Worm (Caenorhabditis elegans) whole organism, early embryonic: ENCODE results near the gene R04D3.4.
A peak's percentile ranks its signal among the peaks of the same experiment; 100 is the strongest.

ENCODE experiments used
- B0310.2 ChIP-seq: sonication (generic microtip); optimal IDR thresholded peaks from 2 replicates; lab custom pipeline; 2016; ENCODE audit warnings: mild to moderate bottlenecking, missing genetic modification characterization, missing compliant biosample characterization
- F13C5.2 ChIP-seq: sonication (generic microtip); optimal IDR thresholded peaks from 2 replicates; lab custom pipeline; 2017; ENCODE audit warnings: mild to moderate bottlenecking, missing genetic modification characterization, inconsistent platforms, missing compliant biosample characterization
- aly-1 ChIP-seq: sonication (generic microtip); optimal IDR thresholded peaks from 2 replicates; lab custom pipeline; 2016; ENCODE audit warnings: missing genetic modification characterization, missing compliant biosample characterization
- ama-1 ChIP-seq: fragments of 150-350 bp; optimal IDR thresholded peaks from 2 replicates; lab custom pipeline; 2014
- ceh-13 ChIP-seq: fragments of 200-800 bp; sonication (Bioruptor generic); optimal IDR thresholded peaks from 2 replicates; lab custom pipeline; 2018; ENCODE audit warnings: mild to moderate bottlenecking, missing genetic modification characterization, missing compliant biosample characterization
- ceh-36 ChIP-seq: sonication (generic microtip); optimal IDR thresholded peaks from 2 replicates; lab custom pipeline; 2016; ENCODE audit warnings: missing genetic modification characterization, inconsistent platforms, missing compliant biosample characterization
- ets-7 ChIP-seq: sonication (generic microtip); optimal IDR thresholded peaks from 2 replicates; lab custom pipeline; 2016; ENCODE audit warnings: missing genotype, missing genetic modification characterization, missing compliant biosample characterization
- flt-1 ChIP-seq: fragments of 200-800 bp; sonication (Bioruptor generic); IDR thresholded peaks from 2 replicates; pipeline ENCODE4 v1.3.6; 2022; ENCODE audit warnings: missing genetic modification characterization, missing compliant biosample characterization
- hmbx-1 ChIP-seq: sonication (generic microtip); optimal IDR thresholded peaks from 2 replicates; lab custom pipeline; 2016; ENCODE audit warnings: mild to moderate bottlenecking, missing genetic modification characterization, missing compliant biosample characterization
- hmg-4 ChIP-seq: fragments of 200-800 bp; sonication (Bioruptor generic); optimal IDR thresholded peaks from 2 replicates; lab custom pipeline; 2018; ENCODE audit warnings: mild to moderate bottlenecking, missing genetic modification characterization, missing compliant biosample characterization
- hnd-1 ChIP-seq: sonication (generic microtip); optimal IDR thresholded peaks from 2 replicates; lab custom pipeline; 2016; ENCODE audit warnings: missing genetic modification characterization, missing compliant biosample characterization
- pes-1 ChIP-seq: fragments of 200-800 bp; sonication (Bioruptor generic); IDR thresholded peaks from 2 replicates; pipeline ENCODE4 v1.3.6; 2022; ENCODE audit warnings: missing genetic modification reagents, missing genetic modification characterization, missing compliant biosample characterization
- scrt-1 ChIP-seq: fragments of 200-800 bp; sonication (Bioruptor generic); IDR thresholded peaks from 2 replicates; pipeline ENCODE4 v1.3.6; 2022; ENCODE audit warnings: missing genetic modification characterization, missing compliant biosample characterization
- sea-1 ChIP-seq: fragments of 200-800 bp; sonication (Bioruptor generic); conservative IDR thresholded peaks from 2 replicates; pipeline ENCODE4 v1.3.6; 2022; ENCODE audit warnings: missing genetic modification characterization, missing compliant biosample characterization
- tbx-11 ChIP-seq: fragments of 200-800 bp; sonication (Bioruptor generic); IDR thresholded peaks from 2 replicates; pipeline ENCODE4 v1.3.6; 2022; ENCODE audit warnings: missing genetic modification characterization, missing compliant biosample characterization
- tbx-37 ChIP-seq: fragments of 200-800 bp; sonication (Bioruptor generic); conservative IDR thresholded peaks from 2 replicates; pipeline ENCODE4 v1.3.6; 2022; ENCODE audit warnings: missing genetic modification reagents, missing genetic modification characterization, missing compliant biosample characterization
- tra-4 ChIP-seq: sonication (generic microtip); optimal IDR thresholded peaks from 2 replicates; lab custom pipeline; 2017; ENCODE audit warnings: missing genetic modification characterization, missing compliant biosample characterization

The R04D3.4 gene

ce11 chrX:13288715-13289114 lies at the start of gene R04D3.4:
R04D3.4 (minus strand) TSS chrX:13288815.
- TF ChIP-seq tbx-11 (GFP tag; lab: Robert Waterston, UW) = no peak
- TF ChIP-seq hmg-4 (GFP tag; lab: Kevin White, UChicago) = no peak

- TF ChIP-seq tbx-37 (GFP tag; lab: Robert Waterston, UW) (no peak), sea-1 (GFP tag; lab: Robert Waterston, UW) (no peak), scrt-1 (GFP tag; lab: Robert Waterston, UW) (no peak), ceh-13 (no peak), tbx-11 (GFP tag; lab: Robert Waterston, UW) (no peak), pes-1 (no peak), tra-4 (tag; lab: Kevin White, UChicago) (no peak), F13C5.2 (tag; lab: Kevin White, UChicago) (no peak), hmg-4 (GFP tag; lab: Kevin White, UChicago) (no peak), ama-1 (lab: Kevin White, UChicago) (no peak), hnd-1 (tag; lab: Kevin White, UChicago) (no peak)
These were observed 49.1 kb upstream of the R04D3.4 start, which contains the start of gene ptr-24 for ce11 chrX:13337728-13338127. ptr-24 (plus strand) TSS chrX:13338028.

- TF ChIP-seq flt-1 (GFP tag; lab: Robert Waterston, UW) (no peak), ets-7 (tag; lab: Kevin White, UChicago) (no peak), tra-4 (tag; lab: Kevin White, UChicago) (no peak), aly-1 (tag; lab: Kevin White, UChicago) (no peak), hmg-4 (GFP tag; lab: Kevin White, UChicago) (no peak), ceh-13 (no peak), tbx-11 (GFP tag; lab: Robert Waterston, UW) (no peak), hnd-1 (tag; lab: Kevin White, UChicago) (no peak), pes-1 (no peak), hmbx-1 (tag; lab: Kevin White, UChicago) (no peak), scrt-1 (GFP tag; lab: Robert Waterston, UW) (no peak), B0310.2 (tag; lab: Kevin White, UChicago) (no peak), tbx-37 (GFP tag; lab: Robert Waterston, UW) (no peak), sea-1 (GFP tag; lab: Robert Waterston, UW) (no peak), F13C5.2 (tag; lab: Kevin White, UChicago) (no peak), ama-1 (lab: Kevin White, UChicago) (no peak), ceh-36 (tag; lab: Kevin White, UChicago) (no peak)
These were observed 48.4 kb upstream of the R04D3.4 start for ce11 chrX:13337000-13337399.

- TF ChIP-seq tra-4 (tag; lab: Kevin White, UChicago) (no peak), aly-1 (tag; lab: Kevin White, UChicago) (no peak), tbx-11 (GFP tag; lab: Robert Waterston, UW) (no peak), flt-1 (GFP tag; lab: Robert Waterston, UW) (no peak), scrt-1 (GFP tag; lab: Robert Waterston, UW) (no peak), ceh-36 (tag; lab: Kevin White, UChicago) (no peak), sea-1 (GFP tag; lab: Robert Waterston, UW) (no peak), ets-7 (tag; lab: Kevin White, UChicago) (no peak), hnd-1 (tag; lab: Kevin White, UChicago) (no peak), hmg-4 (GFP tag; lab: Kevin White, UChicago) (no peak), ama-1 (lab: Kevin White, UChicago) (no peak)
These were observed 45.2 kb upstream of the R04D3.4 start, which contains the start of gene F46G10.4 for ce11 chrX:13333835-13334234. F46G10.4 (plus strand) TSS chrX:13334046.

ce11 chrX:13331386-13331785 lies 42.8 kb upstream of the R04D3.4 start, which contains the start of gene sir-2.3:
sir-2.3 (plus strand) TSS chrX:13331686.
- TF ChIP-seq hmg-4 (GFP tag; lab: Kevin White, UChicago) (no peak), F13C5.2 (tag; lab: Kevin White, UChicago) (no peak), flt-1 (GFP tag; lab: Robert Waterston, UW) (no peak), tbx-37 (GFP tag; lab: Robert Waterston, UW) (no peak), tra-4 (tag; lab: Kevin White, UChicago) (no peak), ceh-13 (no peak), ets-7 (tag; lab: Kevin White, UChicago) (no peak), hmbx-1 (tag; lab: Kevin White, UChicago) (no peak), ama-1 (lab: Kevin White, UChicago) (no peak), scrt-1 (GFP tag; lab: Robert Waterston, UW) (no peak), tbx-11 (GFP tag; lab: Robert Waterston, UW) (no peak)

ce11 chrX:13328868-13329267 lies 40.3 kb upstream of the R04D3.4 start:
- TF ChIP-seq flt-1 (GFP tag; lab: Robert Waterston, UW) (no peak), F13C5.2 (tag; lab: Kevin White, UChicago) (peak; percentile 23)

- no peak for TF ChIP-seq B0310.2 (tag; lab: Kevin White, UChicago)
- no peak for TF ChIP-seq F13C5.2 (tag; lab: Kevin White, UChicago)
- no peak for TF ChIP-seq hmbx-1 (tag; lab: Kevin White, UChicago)
- no peak for TF ChIP-seq pes-1
- no peak for TF ChIP-seq flt-1 (GFP tag; lab: Robert Waterston, UW)
- TF ChIP-seq sea-1 (GFP tag; lab: Robert Waterston, UW) = no peak
- TF ChIP-seq ama-1 (lab: Kevin White, UChicago) = no peak
These were observed 39.4 kb upstream of the R04D3.4 start, which contains the start of gene sir-2.2 for ce11 chrX:13328034-13328433. sir-2.2 (plus strand) TSS chrX:13328067.

ce11 chrX:13325039-13325438 lies 36.4 kb upstream of the R04D3.4 start:
- TF ChIP-seq tra-4 (tag; lab: Kevin White, UChicago) (no peak), ama-1 (lab: Kevin White, UChicago) (no peak), ceh-13 (no peak), aly-1 (tag; lab: Kevin White, UChicago) (no peak), hnd-1 (tag; lab: Kevin White, UChicago) (no peak), flt-1 (GFP tag; lab: Robert Waterston, UW) (no peak), sea-1 (GFP tag; lab: Robert Waterston, UW) (no peak), B0310.2 (tag; lab: Kevin White, UChicago) (no peak), ets-7 (tag; lab: Kevin White, UChicago) (no peak), pes-1 (no peak), hmg-4 (GFP tag; lab: Kevin White, UChicago) (no peak), tbx-11 (GFP tag; lab: Robert Waterston, UW) (no peak), hmbx-1 (tag; lab: Kevin White, UChicago) (no peak), scrt-1 (GFP tag; lab: Robert Waterston, UW) (no peak), F13C5.2 (tag; lab: Kevin White, UChicago) (no peak), ceh-36 (tag; lab: Kevin White, UChicago) (no peak)
